Worm (Caenorhabditis elegans) whole organism, midembryonic: Measurements from ENCODE around the gene F08D12.3.

ENCODE experiments used
- ref-1 ChIP-seq: fragments of 200-800 bp; sonication (Bioruptor generic); conservative IDR thresholded peaks from 2 replicates; pipeline ENCODE4 v1.3.6; 2022; ENCODE audit warnings: missing genetic modification reagents, missing genetic modification characterization, missing compliant biosample characterization
- ztf-29 ChIP-seq: fragments of 200-800 bp; sonication (Bioruptor generic); IDR thresholded peaks from 2 replicates; pipeline ENCODE4 v1.3.6; 2022; ENCODE audit warnings: missing genetic modification reagents, missing genetic modification characterization, missing compliant biosample characterization

- TF ChIP-seq ref-1 (GFP tag; lab: Robert Waterston, UW) (no peak), ztf-29 (no peak)
Observed at ce11 chrII:2773534-2773933, 5.8 kb upstream of the F08D12.3 start, which contains the start of gene sdz-9.
